Worm (Caenorhabditis elegans): ENCODE data around the gene nhr-209.

nhr-209 gene

ce11 chrV:12068437-12068836 is 29.5 kb upstream of the nhr-209 start, which contains the start of gene kmo-2:
TSS of gene kmo-2 (minus strand) at chrV:12068537.
- no peak for TF ChIP-seq tbx-11 (GFP tag; IDR thresholded peaks at IDR 0.05)
- TF ChIP-seq hmbx-1 (tag; optimal IDR thresholded peaks at IDR 0.05), result no peak
- TF ChIP-seq F13C5.2 (tag; optimal IDR thresholded peaks at IDR 0.05), result no peak
- TF ChIP-seq B0310.2 (tag; optimal IDR thresholded peaks at IDR 0.05), result no peak
- TF ChIP-seq ceh-36 (tag; optimal IDR thresholded peaks at IDR 0.05), result no peak
- TF ChIP-seq aly-1 (tag; optimal IDR thresholded peaks at IDR 0.05), result no peak
- no peak for TF ChIP-seq ets-7 (tag; optimal IDR thresholded peaks at IDR 0.05)
- TF ChIP-seq pes-1 (GFP tag; IDR thresholded peaks at IDR 0.05), result no peak
- no peak for TF ChIP-seq sea-1 (GFP tag; conservative IDR thresholded peaks at IDR 0.05)

- no peak for TF ChIP-seq ama-1 (optimal IDR thresholded peaks at IDR 0.05)
- no peak for TF ChIP-seq ets-7 (tag; optimal IDR thresholded peaks at IDR 0.05)
- TF ChIP-seq sea-1 (GFP tag; conservative IDR thresholded peaks at IDR 0.05), result no peak
- TF ChIP-seq hmbx-1 (tag; optimal IDR thresholded peaks at IDR 0.05), result no peak
- TF ChIP-seq ceh-13 (GFP tag; optimal IDR thresholded peaks at IDR 0.05), result no peak
- no peak for TF ChIP-seq pes-1 (GFP tag; IDR thresholded peaks at IDR 0.05)
- TF ChIP-seq ceh-36 (tag; optimal IDR thresholded peaks at IDR 0.05), result no peak
- no peak for TF ChIP-seq hnd-1 (tag; optimal IDR thresholded peaks at IDR 0.05)
- no peak for TF ChIP-seq F13C5.2 (tag; optimal IDR thresholded peaks at IDR 0.05)
- TF ChIP-seq tbx-37 (GFP tag; conservative IDR thresholded peaks at IDR 0.05), result no peak
- no peak for TF ChIP-seq B0310.2 (tag; optimal IDR thresholded peaks at IDR 0.05)
- no peak for TF ChIP-seq scrt-1 (GFP tag; IDR thresholded peaks at IDR 0.05)
- no peak for TF ChIP-seq tra-4 (tag; optimal IDR thresholded peaks at IDR 0.05)
- TF ChIP-seq flt-1 (GFP tag; IDR thresholded peaks at IDR 0.05), result no peak
These were observed 27.5 kb upstream of the nhr-209 start, which contains the start of gene kmo-1 for ce11 chrV:12070419-12070818. TSS of gene kmo-1 (minus strand) at chrV:12070519.

ce11 chrV:12071483-12071882 is 26.5 kb upstream of the nhr-209 start:
- TF ChIP-seq tbx-37 (GFP tag; conservative IDR thresholded peaks at IDR 0.05) (no peak), sea-1 (GFP tag; conservative IDR thresholded peaks at IDR 0.05) (no peak), ets-7 (tag; optimal IDR thresholded peaks at IDR 0.05) (no peak), pes-1 (GFP tag; IDR thresholded peaks at IDR 0.05) (no peak), F13C5.2 (tag; optimal IDR thresholded peaks at IDR 0.05) (no peak), aly-1 (tag; optimal IDR thresholded peaks at IDR 0.05) (no peak), flt-1 (GFP tag; IDR thresholded peaks at IDR 0.05) (no peak), hmg-4 (GFP tag; optimal IDR thresholded peaks at IDR 0.05) (no peak), tra-4 (tag; optimal IDR thresholded peaks at IDR 0.05) (no peak), hnd-1 (tag; optimal IDR thresholded peaks at IDR 0.05) (no peak), hmbx-1 (tag; optimal IDR thresholded peaks at IDR 0.05) (no peak), scrt-1 (GFP tag; IDR thresholded peaks at IDR 0.05) (no peak), tbx-11 (GFP tag; IDR thresholded peaks at IDR 0.05) (no peak), B0310.2 (tag; optimal IDR thresholded peaks at IDR 0.05) (no peak), ama-1 (optimal IDR thresholded peaks at IDR 0.05) (no peak), ceh-13 (GFP tag; optimal IDR thresholded peaks at IDR 0.05) (no peak), ceh-36 (tag; optimal IDR thresholded peaks at IDR 0.05) (no peak)

ce11 chrV:12074886-12075285 is 23.1 kb upstream of the nhr-209 start, which contains the start of gene R07B7.6:
TSS of gene R07B7.6 (minus strand) at chrV:12074986.
- TF ChIP-seq ama-1 (optimal IDR thresholded peaks at IDR 0.05) (no peak), F13C5.2 (tag; optimal IDR thresholded peaks at IDR 0.05) (no peak), sea-1 (GFP tag; conservative IDR thresholded peaks at IDR 0.05) (no peak), scrt-1 (GFP tag; IDR thresholded peaks at IDR 0.05) (no peak), flt-1 (GFP tag; IDR thresholded peaks at IDR 0.05) (no peak), ceh-36 (tag; optimal IDR thresholded peaks at IDR 0.05) (no peak), B0310.2 (tag; optimal IDR thresholded peaks at IDR 0.05) (no peak), tbx-11 (GFP tag; IDR thresholded peaks at IDR 0.05) (no peak), tbx-37 (GFP tag; conservative IDR thresholded peaks at IDR 0.05) (no peak), aly-1 (tag; optimal IDR thresholded peaks at IDR 0.05) (no peak), hmg-4 (GFP tag; optimal IDR thresholded peaks at IDR 0.05) (no peak), hmbx-1 (tag; optimal IDR thresholded peaks at IDR 0.05) (no peak)

ce11 chrV:12075983-12076382 is 22.0 kb upstream of the nhr-209 start:
- no peak for TF ChIP-seq flt-1 (GFP tag; IDR thresholded peaks at IDR 0.05)
- TF ChIP-seq ceh-13 (GFP tag; optimal IDR thresholded peaks at IDR 0.05), result no peak
- no peak for TF ChIP-seq scrt-1 (GFP tag; IDR thresholded peaks at IDR 0.05)
- TF ChIP-seq ets-7 (tag; optimal IDR thresholded peaks at IDR 0.05), result no peak
- no peak for TF ChIP-seq ceh-36 (tag; optimal IDR thresholded peaks at IDR 0.05)
- no peak for TF ChIP-seq sea-1 (GFP tag; conservative IDR thresholded peaks at IDR 0.05)

- no peak for TF ChIP-seq flt-1 (GFP tag; IDR thresholded peaks at IDR 0.05)
- no peak for TF ChIP-seq ceh-36 (tag; optimal IDR thresholded peaks at IDR 0.05)
- TF ChIP-seq F13C5.2 (tag; optimal IDR thresholded peaks at IDR 0.05), result no peak
These were observed 17.7 kb upstream of the nhr-209 start, which contains the start of gene R07B7.9 for ce11 chrV:12080274-12080673. TSS of gene R07B7.9 (minus strand) at chrV:12080374.

ce11 chrV:12082932-12083331 is 15.0 kb upstream of the nhr-209 start, which contains the start of gene R07B7.10:
TSS of gene R07B7.10 (plus strand) at chrV:12083216.
- TF ChIP-seq ama-1 (optimal IDR thresholded peaks at IDR 0.05) (no peak), F13C5.2 (tag; optimal IDR thresholded peaks at IDR 0.05) (no peak), scrt-1 (GFP tag; IDR thresholded peaks at IDR 0.05) (no peak), ets-7 (tag; optimal IDR thresholded peaks at IDR 0.05) (no peak), hnd-1 (tag; optimal IDR thresholded peaks at IDR 0.05) (no peak), hmg-4 (GFP tag; optimal IDR thresholded peaks at IDR 0.05) (no peak), sea-1 (GFP tag; conservative IDR thresholded peaks at IDR 0.05) (no peak), hmbx-1 (tag; optimal IDR thresholded peaks at IDR 0.05) (no peak), ceh-13 (GFP tag; optimal IDR thresholded peaks at IDR 0.05) (no peak), pes-1 (GFP tag; IDR thresholded peaks at IDR 0.05) (no peak), B0310.2 (tag; optimal IDR thresholded peaks at IDR 0.05) (no peak), flt-1 (GFP tag; IDR thresholded peaks at IDR 0.05) (no peak), tra-4 (tag; optimal IDR thresholded peaks at IDR 0.05) (no peak)

- TF ChIP-seq hmbx-1 (tag; optimal IDR thresholded peaks at IDR 0.05) (no peak), hmg-4 (GFP tag; optimal IDR thresholded peaks at IDR 0.05) (no peak), aly-1 (tag; optimal IDR thresholded peaks at IDR 0.05) (no peak), ceh-36 (tag; optimal IDR thresholded peaks at IDR 0.05) (no peak), tbx-11 (GFP tag; IDR thresholded peaks at IDR 0.05) (no peak), tbx-37 (GFP tag; conservative IDR thresholded peaks at IDR 0.05) (no peak), ama-1 (optimal IDR thresholded peaks at IDR 0.05) (no peak), hnd-1 (tag; optimal IDR thresholded peaks at IDR 0.05) (no peak), flt-1 (GFP tag; IDR thresholded peaks at IDR 0.05) (no peak), sea-1 (GFP tag; conservative IDR thresholded peaks at IDR 0.05) (no peak), F13C5.2 (tag; optimal IDR thresholded peaks at IDR 0.05) (no peak), B0310.2 (tag; optimal IDR thresholded peaks at IDR 0.05) (no peak), ets-7 (tag; optimal IDR thresholded peaks at IDR 0.05) (no peak), pes-1 (GFP tag; IDR thresholded peaks at IDR 0.05) (no peak), scrt-1 (GFP tag; IDR thresholded peaks at IDR 0.05) (no peak), ceh-13 (GFP tag; optimal IDR thresholded peaks at IDR 0.05) (no peak), tra-4 (tag; optimal IDR thresholded peaks at IDR 0.05) (no peak)
These were observed 13.7 kb upstream of the nhr-209 start, which contains the start of gene R07B7.8 for ce11 chrV:12084216-12084615. TSS of gene R07B7.8 (minus strand) at chrV:12084316.

Data from whole organism, early embryonic.